Worm (Caenorhabditis elegans) whole organism, late embryonic: ENCODE data around the gene nhr-166.

ENCODE experiments used
- ama-1 ChIP-seq: fragments of 150-350 bp; optimal IDR thresholded peaks from 2 replicates; lab custom pipeline; 2014
- ceh-18 ChIP-seq: sonication (generic microtip); optimal IDR thresholded peaks from 2 replicates; lab custom pipeline; 2016; ENCODE audit warnings: missing genetic modification characterization, missing compliant biosample characterization
- ceh-22 ChIP-seq: sonication (generic microtip); optimal IDR thresholded peaks from 2 replicates; lab custom pipeline; 2017; ENCODE audit warnings: missing biosample characterization, missing genetic modification characterization
- che-1 ChIP-seq: sonication (generic microtip); optimal IDR thresholded peaks from 2 replicates; lab custom pipeline; 2016; ENCODE audit warnings: mild to moderate bottlenecking, missing genetic modification characterization, missing compliant biosample characterization
- elt-2 ChIP-seq: sonication (generic microtip); optimal IDR thresholded peaks from 2 replicates; lab custom pipeline; 2016; ENCODE audit warnings: missing genetic modification reagents, missing genetic modification characterization, missing compliant biosample characterization
- pag-3 ChIP-seq: sonication (generic microtip); optimal IDR thresholded peaks from 2 replicates; lab custom pipeline; 2016; ENCODE audit warnings: missing compliant biosample characterization, missing genetic modification characterization, borderline replicate concordance
- pha-2 ChIP-seq: sonication (generic microtip); optimal IDR thresholded peaks from 2 replicates; lab custom pipeline; 2017; ENCODE audit warnings: mild to moderate bottlenecking, missing genetic modification characterization, missing compliant biosample characterization
- pqm-1 ChIP-seq: sonication (generic microtip); optimal IDR thresholded peaks from 2 replicates; lab custom pipeline; 2016; ENCODE audit warnings: missing genetic modification characterization, missing compliant biosample characterization
- rnt-1 ChIP-seq: sonication (generic microtip); optimal IDR thresholded peaks from 2 replicates; lab custom pipeline; 2016; ENCODE audit warnings: missing genetic modification characterization, missing compliant biosample characterization
- tbx-2 ChIP-seq: sonication (generic microtip); optimal IDR thresholded peaks from 2 replicates; lab custom pipeline; 2016; ENCODE audit warnings: missing genetic modification characterization, missing compliant biosample characterization
- ztf-16 ChIP-seq: sonication (generic microtip); optimal IDR thresholded peaks from 2 replicates; lab custom pipeline; 2017; ENCODE audit warnings: missing genetic modification characterization, missing compliant biosample characterization

ce11 chrII:3877127-3877526 lies 2.9 kb upstream of the nhr-166 start, which contains the start of gene nep-3:
- TF ChIP-seq pha-2 (tag; lab: Kevin White, UChicago): no peak
- no peak for TF ChIP-seq elt-2 (tag; lab: Kevin White, UChicago)
- no peak for TF ChIP-seq tbx-2 (tag; lab: Kevin White, UChicago)
- TF ChIP-seq ceh-18: no peak
- TF ChIP-seq ceh-22: no peak
- no peak for TF ChIP-seq pqm-1
- no peak for TF ChIP-seq pag-3 (tag; lab: Kevin White, UChicago)
- no peak for TF ChIP-seq ztf-16
- TF ChIP-seq che-1 (tag; lab: Kevin White, UChicago): no peak
- TF ChIP-seq ama-1 (lab: Kevin White, UChicago): no peak
- TF ChIP-seq rnt-1 (tag; lab: Kevin White, UChicago): no peak
